Worm (Caenorhabditis elegans): Measurements from ENCODE around the gene R155.3.

- TF ChIP-seq tbx-2 (tag; optimal IDR thresholded peaks at IDR 0.05) (no peak), dpl-1 (GFP tag; optimal IDR thresholded peaks at IDR 0.05) (no peak), ztf-4 (tag; optimal IDR thresholded peaks at IDR 0.05) (no peak)
Measured at ce11 chrIII:1977424-1977823, 882 bp upstream of the R155.3 start.
